Fruit fly (Drosophila melanogaster) whole organism, pupa: ENCODE results near the gene Tis11.

Experiments
- CG4496 ChIP-seq: fragments of 200-800 bp; sonication (Bioruptor generic); IDR thresholded peaks from 3 replicates; pipeline ENCODE4 v1.3.6; 2022; ENCODE audit warnings: missing biosample characterization, missing genetic modification characterization
- CG8159 ChIP-seq: fragments of 200-800 bp; sonication (Bioruptor generic); optimal IDR thresholded peaks from 3 replicates; lab custom pipeline; 2018; ENCODE audit warnings: missing biosample characterization, mild to moderate bottlenecking, missing genetic modification characterization, moderate library complexity
- Pif1A ChIP-seq: fragments of 200-800 bp; sonication (Bioruptor generic); optimal IDR thresholded peaks from 3 replicates; lab custom pipeline; 2016; ENCODE audit warnings: missing biosample characterization, missing genetic modification characterization
- Snoo ChIP-seq: fragments of 200-800 bp; sonication (Bioruptor generic); optimal IDR thresholded peaks from 3 replicates; lab custom pipeline; 2017; ENCODE audit warnings: missing biosample characterization, mild to moderate bottlenecking, missing genetic modification characterization, inconsistent platforms
- gl ChIP-seq: fragments of 200-800 bp; sonication (Bioruptor generic); optimal IDR thresholded peaks from 2 replicates; lab custom pipeline; 2018; ENCODE audit warnings: missing biosample characterization, mild to moderate bottlenecking, missing genetic modification characterization

DNA sequence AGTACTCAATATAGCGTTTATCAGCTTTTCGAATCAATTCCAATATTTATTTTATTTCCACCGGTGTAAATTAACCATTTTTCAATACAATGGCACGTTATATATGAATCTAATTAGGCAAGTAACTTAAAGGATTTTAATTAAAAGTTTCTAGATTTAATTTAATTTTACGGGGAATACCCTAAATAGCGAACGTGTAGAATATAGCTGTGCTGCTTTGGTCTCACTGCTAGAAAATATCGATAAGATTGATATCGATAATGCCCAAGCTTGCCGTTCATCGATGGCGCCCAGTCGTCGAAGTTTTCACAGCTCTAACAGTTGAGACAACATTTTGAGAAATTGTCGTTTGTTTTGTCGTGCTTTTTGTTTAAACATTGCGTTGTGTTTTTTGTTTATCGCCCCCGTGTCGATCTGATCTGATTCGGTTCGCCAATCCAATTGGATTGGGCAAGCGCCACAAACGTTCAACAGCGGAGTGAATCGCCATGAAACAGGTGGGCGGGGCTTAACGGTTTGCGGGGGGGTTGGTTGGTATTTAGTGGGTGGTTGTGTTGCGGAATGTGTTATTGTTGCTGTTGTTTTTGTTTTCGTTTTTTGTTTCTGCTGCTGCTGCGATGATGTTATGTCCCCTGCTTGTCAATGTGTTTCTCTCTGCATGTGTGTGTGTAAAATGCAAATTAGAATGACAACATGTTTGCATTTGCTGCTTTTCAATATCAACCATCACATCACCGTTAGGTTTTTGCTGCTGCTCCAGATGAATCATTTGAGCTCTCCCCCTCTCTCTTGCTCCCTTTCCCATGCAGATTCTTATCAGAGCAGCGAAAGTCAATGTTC, 27.7 kb upstream of the Tis11 start, which contains the start of gene Tomosyn:
- TF ChIP-seq CG4496 (GFP tag; lab: Robert Waterston, UW) (no peak), gl (no peak), CG8159 (tag; lab: Kevin White, UChicago) (no peak), Snoo (tag; lab: Kevin White, UChicago) (no peak), Pif1A (no peak)
